Worm (Caenorhabditis elegans) whole organism, late embryonic: ENCODE results near the gene K02D3.1.

Experiments used
- C38D4.7 ChIP-seq: fragments of 200-800 bp; sonication (Bioruptor generic); optimal IDR thresholded peaks from 2 replicates; lab custom pipeline; 2018; ENCODE audit warnings: mild to moderate bottlenecking, missing genetic modification characterization, moderate library complexity, missing compliant biosample characterization
- F13H6.1 ChIP-seq: sonication (generic microtip); optimal IDR thresholded peaks from 2 replicates; lab custom pipeline; 2016; ENCODE audit warnings: missing genetic modification characterization, missing compliant biosample characterization
- ahr-1 ChIP-seq: sonication (generic microtip); optimal IDR thresholded peaks from 2 replicates; lab custom pipeline; 2016; ENCODE audit warnings: missing genetic modification characterization, missing compliant biosample characterization
- ama-1 ChIP-seq: fragments of 150-350 bp; optimal IDR thresholded peaks from 2 replicates; lab custom pipeline; 2014
- ceh-14 ChIP-seq: sonication (generic microtip); optimal IDR thresholded peaks from 2 replicates; lab custom pipeline; 2016; ENCODE audit warnings: missing genotype, missing genetic modification characterization, missing compliant biosample characterization
- ceh-19 ChIP-seq: fragments of 200-800 bp; sonication (Bioruptor generic); optimal IDR thresholded peaks from 2 replicates; lab custom pipeline; 2018; ENCODE audit warnings: mild to moderate bottlenecking, missing genetic modification characterization, missing compliant biosample characterization
- ceh-2 ChIP-seq: sonication (generic microtip); optimal IDR thresholded peaks from 2 replicates; lab custom pipeline; 2016; ENCODE audit warnings: missing genotype, missing genetic modification characterization, missing compliant biosample characterization
- ceh-24 ChIP-seq: sonication (generic microtip); optimal IDR thresholded peaks from 2 replicates; lab custom pipeline; 2016; ENCODE audit warnings: mild to moderate bottlenecking, missing genetic modification characterization, missing compliant biosample characterization
- ceh-30 ChIP-seq: fragments of 150-350 bp; optimal IDR thresholded peaks from 2 replicates; lab custom pipeline; 2014; ENCODE audit warnings: missing biosample characterization, missing genetic modification characterization
- ceh-31 ChIP-seq: sonication (generic microtip); optimal IDR thresholded peaks from 2 replicates; lab custom pipeline; 2016; ENCODE audit warnings: missing genetic modification characterization, missing compliant biosample characterization
- ceh-34 ChIP-seq: sonication (generic microtip); optimal IDR thresholded peaks from 2 replicates; lab custom pipeline; 2016; ENCODE audit warnings: mild to moderate bottlenecking, missing genetic modification characterization, missing compliant biosample characterization
- ceh-45 ChIP-seq: fragments of 200-800 bp; sonication (Bioruptor generic); IDR thresholded peaks from 2 replicates; pipeline ENCODE4 v1.3.6; 2022; ENCODE audit warnings: missing genetic modification reagents, missing genetic modification characterization, missing compliant biosample characterization
- ceh-48 ChIP-seq: sonication (generic microtip); optimal IDR thresholded peaks from 2 replicates; lab custom pipeline; 2016; ENCODE audit warnings: missing genetic modification characterization, inconsistent platforms, missing compliant biosample characterization
- ceh-6 ChIP-seq: fragments of 200-800 bp; sonication (Bioruptor generic); optimal IDR thresholded peaks from 2 replicates; lab custom pipeline; 2018; ENCODE audit warnings: mild to moderate bottlenecking, missing genetic modification characterization, missing compliant biosample characterization
- ceh-9 ChIP-seq: sonication (generic microtip); optimal IDR thresholded peaks from 2 replicates; lab custom pipeline; 2016; ENCODE audit warnings: mild to moderate bottlenecking, missing genetic modification characterization, inconsistent platforms, missing compliant biosample characterization
- dmd-4 ChIP-seq: sonication (generic microtip); optimal IDR thresholded peaks from 2 replicates; lab custom pipeline; 2016; ENCODE audit warnings: borderline replicate concordance, missing genetic modification characterization, missing compliant biosample characterization
- dve-1 ChIP-seq: sonication (generic microtip); optimal IDR thresholded peaks from 2 replicates; lab custom pipeline; 2017; ENCODE audit warnings: antibody characterized with exemption, mild to moderate bottlenecking, missing genetic modification characterization, missing compliant biosample characterization
- elt-4 ChIP-seq: sonication (generic microtip); optimal IDR thresholded peaks from 2 replicates; lab custom pipeline; 2016; ENCODE audit warnings: missing genetic modification characterization, missing compliant biosample characterization
- ets-4 ChIP-seq: sonication (generic microtip); optimal IDR thresholded peaks from 2 replicates; lab custom pipeline; 2016; ENCODE audit warnings: missing genetic modification characterization, missing compliant biosample characterization
- eyg-1 ChIP-seq: sonication (generic microtip); optimal IDR thresholded peaks from 2 replicates; lab custom pipeline; 2016; ENCODE audit warnings: missing genotype, missing genetic modification characterization, missing compliant biosample characterization
- fax-1 ChIP-seq: sonication (generic microtip); optimal IDR thresholded peaks from 2 replicates; lab custom pipeline; 2016; ENCODE audit warnings: missing genotype, missing genetic modification characterization, missing compliant biosample characterization
- fkh-6 ChIP-seq: sonication (generic microtip); optimal IDR thresholded peaks from 2 replicates; lab custom pipeline; 2016; ENCODE audit warnings: missing genetic modification characterization, missing compliant biosample characterization
- gmeb-2 ChIP-seq: sonication (generic microtip); optimal IDR thresholded peaks from 2 replicates; lab custom pipeline; 2016; ENCODE audit warnings: missing genetic modification characterization, inconsistent platforms, missing compliant biosample characterization
- hlh-15 ChIP-seq: sonication (generic microtip); optimal IDR thresholded peaks from 2 replicates; lab custom pipeline; 2016; ENCODE audit warnings: missing genetic modification characterization, missing compliant biosample characterization
- lim-6 ChIP-seq: sonication (generic microtip); optimal IDR thresholded peaks from 2 replicates; lab custom pipeline; 2016; ENCODE audit warnings: missing genetic modification characterization, missing compliant biosample characterization
- lin-11 ChIP-seq: fragments of 200-800 bp; sonication (Bioruptor generic); optimal IDR thresholded peaks from 2 replicates; lab custom pipeline; 2018; ENCODE audit warnings: mild to moderate bottlenecking, missing genetic modification characterization, missing compliant biosample characterization
- mec-3 ChIP-seq: sonication (generic microtip); optimal IDR thresholded peaks from 2 replicates; lab custom pipeline; 2016; ENCODE audit warnings: borderline replicate concordance, missing genetic modification characterization, missing compliant biosample characterization
- nhr-232 ChIP-seq: sonication (generic microtip); optimal IDR thresholded peaks from 2 replicates; lab custom pipeline; 2016; ENCODE audit warnings: missing genetic modification characterization, missing compliant biosample characterization
- npax-4 ChIP-seq: sonication (generic microtip); optimal IDR thresholded peaks from 2 replicates; lab custom pipeline; 2016; ENCODE audit warnings: missing genetic modification characterization, missing compliant biosample characterization
- odd-2 ChIP-seq: sonication (generic microtip); optimal IDR thresholded peaks from 2 replicates; lab custom pipeline; 2017; ENCODE audit warnings: antibody characterized with exemption, mild to moderate bottlenecking, missing genetic modification characterization, missing compliant biosample characterization
- pat-9 ChIP-seq: fragments of 200-800 bp; sonication (Bioruptor generic); optimal IDR thresholded peaks from 2 replicates; lab custom pipeline; 2018; ENCODE audit warnings: mild to moderate bottlenecking, missing genetic modification characterization, moderate library complexity, missing compliant biosample characterization
- pax-1 ChIP-seq: fragments of 150-350 bp; optimal IDR thresholded peaks from 2 replicates; lab custom pipeline; 2014; ENCODE audit warnings: missing biosample characterization, missing genetic modification characterization
- pha-2 ChIP-seq: sonication (generic microtip); optimal IDR thresholded peaks from 2 replicates; lab custom pipeline; 2017; ENCODE audit warnings: mild to moderate bottlenecking, missing genetic modification characterization, missing compliant biosample characterization
- ref-2 ChIP-seq: sonication (generic microtip); optimal IDR thresholded peaks from 2 replicates; lab custom pipeline; 2016; ENCODE audit warnings: missing genetic modification characterization, missing compliant biosample characterization
- rnt-1 ChIP-seq: sonication (generic microtip); optimal IDR thresholded peaks from 2 replicates; lab custom pipeline; 2016; ENCODE audit warnings: missing genetic modification characterization, missing compliant biosample characterization
- sox-2 ChIP-seq: fragments of 200-800 bp; sonication (Bioruptor generic); IDR thresholded peaks from 2 replicates; pipeline ENCODE4 v1.3.6; 2022; ENCODE audit warnings: missing genetic modification reagents, missing genetic modification characterization, missing compliant biosample characterization
- syd-9 ChIP-seq: sonication (generic microtip); optimal IDR thresholded peaks from 2 replicates; lab custom pipeline; 2016; ENCODE audit warnings: mild to moderate bottlenecking, missing genetic modification characterization, moderate library complexity, missing compliant biosample characterization
- ttx-3 ChIP-seq: sonication (generic microtip); optimal IDR thresholded peaks from 2 replicates; lab custom pipeline; 2016; ENCODE audit warnings: missing genetic modification reagents, missing genetic modification characterization, missing compliant biosample characterization
- unc-3 ChIP-seq, 2 experiments: fragments of 200-800 bp in 1 of 2; sonication (Bioruptor generic) in 1 of 2; sonication (generic microtip) in 1 of 2; conservative IDR thresholded peaks in 1 of 2; optimal IDR thresholded peaks in 1 of 2; 2 replicates each; pipeline versions ENCODE4 v1.3.6 to Lab custom; 2016 to 2022; ENCODE audit warnings: missing compliant biosample characterization in 2 of 2, missing genetic modification characterization in 2 of 2, missing genetic modification reagents in 1 of 2
- unc-42 ChIP-seq: sonication (generic microtip); optimal IDR thresholded peaks from 2 replicates; lab custom pipeline; 2016; ENCODE audit warnings: missing genotype, missing genetic modification characterization, missing compliant biosample characterization
- unc-55 ChIP-seq: sonication (generic microtip); optimal IDR thresholded peaks from 2 replicates; lab custom pipeline; 2017; ENCODE audit warnings: missing biosample characterization, missing genetic modification reagents, missing genetic modification characterization
- unc-86 ChIP-seq: sonication (generic microtip); optimal IDR thresholded peaks from 2 replicates; lab custom pipeline; 2016; ENCODE audit warnings: missing genetic modification characterization, missing compliant biosample characterization
- zip-5 ChIP-seq: sonication (generic microtip); optimal IDR thresholded peaks from 2 replicates; lab custom pipeline; 2016; ENCODE audit warnings: missing genetic modification characterization, missing compliant biosample characterization

The K02D3.1 gene

ce11 chrX:13675444-13675843, 31.3 kb upstream of the K02D3.1 start (continued):
- no peak for TF ChIP-seq unc-86 (tag; lab: Kevin White, UChicago)
- no peak for TF ChIP-seq ceh-45 (GFP tag; lab: Robert Waterston, UW)
- no peak for TF ChIP-seq ttx-3
- TF ChIP-seq ceh-9 (tag; lab: Kevin White, UChicago): no peak
- no peak for TF ChIP-seq ceh-14 (tag; lab: Kevin White, UChicago)
- TF ChIP-seq lim-6 (tag; lab: Kevin White, UChicago): no peak
- TF ChIP-seq gmeb-2 (tag; lab: Kevin White, UChicago): no peak
- TF ChIP-seq mec-3 (tag; lab: Kevin White, UChicago): no peak
- no peak for TF ChIP-seq unc-3 (GFP tag; conservative IDR thresholded peaks at IDR 0.05; lab: Robert Waterston, UW)
- TF ChIP-seq unc-3 (tag; optimal IDR thresholded peaks at IDR 0.05; lab: Kevin White, UChicago): no peak
- TF ChIP-seq unc-42 (tag; lab: Kevin White, UChicago): no peak
- peak; percentile 23 for TF ChIP-seq ceh-34 (tag; lab: Kevin White, UChicago)
- no peak for TF ChIP-seq ceh-48
- TF ChIP-seq lin-11 (tag; lab: Kevin White, UChicago): no peak
- TF ChIP-seq ceh-2: peak; percentile 6
- peak; percentile 20 for TF ChIP-seq pha-2
- TF ChIP-seq ceh-31 (tag; lab: Kevin White, UChicago): peak; percentile 53
- no peak for TF ChIP-seq pat-9
- no peak for TF ChIP-seq ets-4
- no peak for TF ChIP-seq ama-1 (lab: Kevin White, UChicago)
- no peak for TF ChIP-seq unc-55 (GFP tag; lab: Kevin White, UChicago)
- TF ChIP-seq ceh-6 (GFP tag; lab: Kevin White, UChicago): no peak
- TF ChIP-seq ceh-24 (tag; lab: Kevin White, UChicago): no peak
- no peak for TF ChIP-seq C38D4.7 (GFP tag; lab: Kevin White, UChicago)
- no peak for TF ChIP-seq sox-2 (GFP tag; lab: Robert Waterston, UW)
- no peak for TF ChIP-seq syd-9

ce11 chrX:13676892-13677291, 29.8 kb upstream of the K02D3.1 start, which contains the start of gene gck-4:
Gene gck-4, plus strand, starts transcription at chrX:13677192.
- TF ChIP-seq F13H6.1 (tag; lab: Kevin White, UChicago) (no peak), ceh-34 (tag; lab: Kevin White, UChicago) (no peak), pax-1 (tag; lab: Kevin White, UChicago) (no peak), ceh-30 (no peak), elt-4 (no peak), lin-11 (tag; lab: Kevin White, UChicago) (no peak), pat-9 (no peak), ceh-9 (tag; lab: Kevin White, UChicago) (no peak), ceh-45 (GFP tag; lab: Robert Waterston, UW) (no peak), npax-4 (tag; lab: Kevin White, UChicago) (no peak), pha-2 (no peak)

ce11 chrX:13685725-13686124, 21.0 kb upstream of the K02D3.1 start:
- TF ChIP-seq dmd-4 (tag; lab: Kevin White, UChicago) (no peak), gmeb-2 (tag; lab: Kevin White, UChicago) (no peak), ahr-1 (tag; lab: Kevin White, UChicago) (no peak), dve-1 (tag; lab: Kevin White, UChicago) (no peak), odd-2 (tag; lab: Kevin White, UChicago) (no peak), fax-1 (tag; lab: Kevin White, UChicago) (no peak), rnt-1 (tag; lab: Kevin White, UChicago) (no peak), hlh-15 (no peak), ceh-6 (GFP tag; lab: Kevin White, UChicago) (no peak), nhr-232 (tag; lab: Kevin White, UChicago) (no peak), ceh-45 (GFP tag; lab: Robert Waterston, UW) (no peak), unc-86 (tag; lab: Kevin White, UChicago) (no peak), ceh-19 (GFP tag; lab: Kevin White, UChicago) (no peak), eyg-1 (tag; lab: Kevin White, UChicago) (no peak), fkh-6 (tag; lab: Kevin White, UChicago) (no peak), zip-5 (tag; lab: Kevin White, UChicago) (no peak), lin-11 (tag; lab: Kevin White, UChicago) (no peak), ref-2 (tag; lab: Kevin White, UChicago) (no peak), pha-2 (no peak)
